Fruit fly (Drosophila melanogaster): ENCODE results near the gene Mec2.

DNA sequence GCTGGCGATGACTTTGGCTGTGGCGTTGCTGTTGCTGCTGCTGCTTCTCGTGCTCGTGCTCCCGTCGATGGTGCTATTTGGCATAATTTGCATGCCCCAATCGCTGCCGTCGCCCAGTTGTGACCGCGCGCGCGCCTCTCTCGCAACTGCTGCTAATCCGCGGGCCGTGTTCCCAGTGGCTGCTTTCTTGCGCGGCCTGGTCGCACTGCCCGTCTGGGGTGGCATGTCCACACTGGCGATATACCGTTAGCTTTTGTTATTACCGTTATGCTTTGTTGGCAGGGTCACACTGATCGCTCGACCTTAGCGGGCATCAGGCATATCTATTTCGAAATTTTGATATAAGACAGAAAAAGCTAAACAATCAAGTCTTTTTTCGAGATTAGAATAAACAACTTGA is 13.8 kb downstream of the Mec2 start, which contains the start of gene CG7990:
- TF ChIP-seq fd96Ca (GFP tag; IDR thresholded peaks at IDR 0.05), result no peak
- no peak for TF ChIP-seq Ets98B (GFP tag; IDR thresholded peaks at IDR 0.05)
- no peak for TF ChIP-seq CG14655 (GFP tag; optimal IDR thresholded peaks at IDR 0.05)
- no peak for TF ChIP-seq CG10348 (GFP tag; IDR thresholded peaks at IDR 0.05)
- no peak for TF ChIP-seq CG32121 (GFP tag; IDR thresholded peaks at IDR 0.05)
- TF ChIP-seq D1 (tag; optimal IDR thresholded peaks at IDR 0.05), result no peak
- TF ChIP-seq EcR (GFP tag; optimal IDR thresholded peaks at IDR 0.05), result no peak
- no peak for TF ChIP-seq CG12605 (GFP tag; IDR thresholded peaks at IDR 0.05)
- TF ChIP-seq Pif1B (GFP tag; optimal IDR thresholded peaks at IDR 0.05), result no peak
- TF ChIP-seq CG15710 (tag; optimal IDR thresholded peaks at IDR 0.05), result no peak
- no peak for TF ChIP-seq CG13204 (GFP tag; optimal IDR thresholded peaks at IDR 0.05)
- TF ChIP-seq CG8159 (tag; optimal IDR thresholded peaks at IDR 0.05), result no peak
